Fruit fly (Drosophila melanogaster) whole organism, embryonic: ENCODE results near the gene scaf6.

Experiments
- Ada2b ChIP-seq: fragments of 200-800 bp; sonication (Bioruptor generic); IDR thresholded peaks from 2 replicates; pipeline ENCODE4 v1.3.6; 2022; ENCODE audit warnings: missing biosample characterization, missing genetic modification characterization
- CG10321 ChIP-seq: fragments of 200-800 bp; sonication (Bioruptor generic); IDR thresholded peaks from 2 replicates; pipeline ENCODE4 v1.3.6; 2022; ENCODE audit warnings: missing biosample characterization, missing genetic modification characterization
- CG10462 ChIP-seq: fragments of 200-800 bp; sonication (Bioruptor generic); optimal IDR thresholded peaks from 2 replicates; lab custom pipeline; 2016; ENCODE audit warnings: missing biosample characterization, missing genetic modification characterization
- CG1529 ChIP-seq: fragments of 200-800 bp; sonication (Bioruptor generic); optimal IDR thresholded peaks from 3 replicates; lab custom pipeline; 2018; ENCODE audit warnings: missing biosample characterization, missing genetic modification characterization
- CG17186 ChIP-seq: fragments of 200-800 bp; sonication (Bioruptor generic); optimal IDR thresholded peaks from 3 replicates; lab custom pipeline; 2017; ENCODE audit warnings: missing biosample characterization, missing genetic modification reagents, missing genetic modification characterization
- CG18599 ChIP-seq: fragments of 200-800 bp; sonication (Bioruptor generic); optimal IDR thresholded peaks from 3 replicates; lab custom pipeline; 2017; ENCODE audit warnings: missing biosample characterization, missing genetic modification characterization, mild to moderate bottlenecking, moderate library complexity, missing genetic modification reagents
- CG2120 ChIP-seq: fragments of 200-800 bp; sonication (Bioruptor generic); optimal IDR thresholded peaks from 3 replicates; lab custom pipeline; 2016; ENCODE audit warnings: missing biosample characterization, missing genetic modification characterization
- CG2199 ChIP-seq: fragments of 200-800 bp; sonication (Bioruptor generic); IDR thresholded peaks from 3 replicates; pipeline ENCODE4 v1.3.6; 2022; ENCODE audit warnings: missing biosample characterization, missing genetic modification characterization
- CG2202 ChIP-seq: fragments of 200-800 bp; sonication (Bioruptor generic); optimal IDR thresholded peaks from 2 replicates; lab custom pipeline; 2018; ENCODE audit warnings: missing biosample characterization, mild to moderate bottlenecking, missing genetic modification characterization
- CG2712 ChIP-seq: fragments of 200-800 bp; optimal IDR thresholded peaks from 3 replicates; lab custom pipeline; 2019; ENCODE audit warnings: missing biosample characterization, mild to moderate bottlenecking, missing genetic modification characterization, moderate library complexity
- CG31224 ChIP-seq: fragments of 200-800 bp; sonication (Bioruptor generic); IDR thresholded peaks from 2 replicates; pipeline ENCODE4 v1.3.6; 2022; ENCODE audit warnings: missing biosample characterization, missing genetic modification characterization
- CG34422 ChIP-seq: fragments of 200-800 bp; sonication (Bioruptor generic); IDR thresholded peaks from 3 replicates; pipeline ENCODE4 v1.3.6; 2022; ENCODE audit warnings: missing biosample characterization, missing genetic modification characterization
- CG8924 ChIP-seq: fragments of 200-800 bp; optimal IDR thresholded peaks from 3 replicates; lab custom pipeline; 2019; ENCODE audit warnings: missing biosample characterization, mild to moderate bottlenecking, missing genetic modification characterization, moderate library complexity
- CG9437 ChIP-seq: fragments of 200-800 bp; sonication (Bioruptor generic); optimal IDR thresholded peaks from 2 replicates; lab custom pipeline; 2018; ENCODE audit warnings: missing biosample characterization, mild to moderate bottlenecking, missing genetic modification characterization
- CG9932 ChIP-seq: fragments of 200-800 bp; sonication (Bioruptor generic); IDR thresholded peaks from 2 replicates; pipeline ENCODE4 v1.3.6; 2022; ENCODE audit warnings: missing biosample characterization, missing genetic modification characterization
- Chrac-16 ChIP-seq: fragments of 200-800 bp; sonication (Bioruptor generic); optimal IDR thresholded peaks from 3 replicates; lab custom pipeline; 2016; ENCODE audit warnings: missing biosample characterization, missing genetic modification characterization
- D19B ChIP-seq: fragments of 200-800 bp; sonication (Bioruptor generic); optimal IDR thresholded peaks from 2 replicates; lab custom pipeline; 2017; ENCODE audit warnings: missing biosample characterization, mild to moderate bottlenecking, missing genetic modification characterization
- Dll ChIP-seq: fragments of 200-800 bp; sonication (Bioruptor generic); IDR thresholded peaks from 4 replicates; pipeline ENCODE4 v1.3.6; 2022; ENCODE audit warnings: missing biosample characterization, missing genetic modification characterization; ENCODE audit not compliant: partially characterized antibody
- ERR ChIP-seq: fragments of 200-800 bp; sonication (Bioruptor generic); optimal IDR thresholded peaks from 2 replicates; lab custom pipeline; 2016; ENCODE audit warnings: missing biosample characterization, missing genetic modification characterization
- Ets65A ChIP-seq: fragments of 200-800 bp; sonication (Bioruptor generic); peaks from one replicate; lab custom pipeline; 2016; ENCODE audit warnings: missing biosample characterization, missing genetic modification characterization
- Fer1 ChIP-seq: fragments of 200-800 bp; sonication (Bioruptor generic); optimal IDR thresholded peaks from 2 replicates; lab custom pipeline; 2017; ENCODE audit warnings: missing biosample characterization, mild to moderate bottlenecking, missing genetic modification characterization
- HLH4C ChIP-seq: fragments of 200-800 bp; sonication (Bioruptor generic); IDR thresholded peaks from 3 replicates; pipeline ENCODE4 v1.3.6; 2022; ENCODE audit warnings: missing biosample characterization, missing genetic modification characterization; ENCODE audit not compliant: partially characterized antibody
- Hsf ChIP-seq: fragments of 200-800 bp; sonication (Bioruptor generic); optimal IDR thresholded peaks from 3 replicates; lab custom pipeline; 2016; ENCODE audit warnings: missing biosample characterization, missing genetic modification characterization
- Meics ChIP-seq: fragments of 200-800 bp; sonication (Bioruptor generic); optimal IDR thresholded peaks from 2 replicates; lab custom pipeline; 2017; ENCODE audit warnings: missing biosample characterization, mild to moderate bottlenecking, missing genetic modification characterization
- PHDP ChIP-seq: fragments of 200-800 bp; sonication (Bioruptor generic); optimal IDR thresholded peaks from 3 replicates; lab custom pipeline; 2018; ENCODE audit warnings: missing biosample characterization, mild to moderate bottlenecking, missing genetic modification characterization, moderate library complexity
- Scr ChIP-seq: fragments of 200-800 bp; sonication (Bioruptor generic); IDR thresholded peaks from 2 replicates; pipeline ENCODE4 v1.3.6; 2022; ENCODE audit warnings: missing biosample characterization, missing genetic modification characterization; ENCODE audit not compliant: partially characterized antibody
- Usf ChIP-seq: fragments of 200-800 bp; sonication (Bioruptor generic); optimal IDR thresholded peaks from 2 replicates; lab custom pipeline; 2017; ENCODE audit warnings: missing genotype, missing biosample characterization, missing genetic modification characterization
- YL-1 ChIP-seq: fragments of 200-800 bp; sonication (Bioruptor generic); optimal IDR thresholded peaks from 3 replicates; lab custom pipeline; 2017; ENCODE audit warnings: missing biosample characterization, mild to moderate bottlenecking, missing genetic modification characterization
- ac ChIP-seq: fragments of 200-800 bp; sonication (Bioruptor generic); optimal IDR thresholded peaks from 3 replicates; lab custom pipeline; 2017; ENCODE audit warnings: missing biosample characterization, mild to moderate bottlenecking, missing genetic modification characterization
- aop ChIP-seq: fragments of 200-800 bp; sonication (Bioruptor generic); IDR thresholded peaks from 2 replicates; pipeline ENCODE4 v1.3.6; 2022; ENCODE audit warnings: missing biosample characterization, missing genetic modification characterization
- cg ChIP-seq: fragments of 200-800 bp; sonication (Bioruptor generic); optimal IDR thresholded peaks from 3 replicates; lab custom pipeline; 2019; ENCODE audit warnings: missing biosample characterization, mild to moderate bottlenecking, missing genetic modification characterization, moderate library complexity
- crc ChIP-seq: fragments of 200-800 bp; sonication (Bioruptor generic); optimal IDR thresholded peaks from 2 replicates; lab custom pipeline; 2016; ENCODE audit warnings: missing biosample characterization, missing genetic modification characterization
- crol ChIP-seq: fragments of 200-800 bp; sonication (Bioruptor generic); IDR thresholded peaks from 2 replicates; pipeline ENCODE4 v1.3.6; 2022; ENCODE audit warnings: missing biosample characterization, missing genetic modification characterization
- da ChIP-seq: fragments of 200-800 bp; sonication (Bioruptor generic); optimal IDR thresholded peaks from 2 replicates; lab custom pipeline; 2016; ENCODE audit warnings: missing biosample characterization, missing genetic modification characterization
- dati ChIP-seq: fragments of 200-800 bp; sonication (Bioruptor generic); IDR thresholded peaks from 2 replicates; pipeline ENCODE4 v1.3.6; 2022; ENCODE audit warnings: missing biosample characterization, missing genetic modification characterization
- disco-r ChIP-seq: fragments of 200-800 bp; sonication (Bioruptor generic); optimal IDR thresholded peaks from 2 replicates; lab custom pipeline; 2016; ENCODE audit warnings: missing biosample characterization, missing genetic modification characterization
- esg ChIP-seq: fragments of 200-800 bp; sonication (Bioruptor generic); conservative IDR thresholded peaks from 2 replicates; pipeline ENCODE4 v1.3.6; 2022; ENCODE audit warnings: missing biosample characterization, missing genetic modification characterization
- gcm2 ChIP-seq: fragments of 200-800 bp; sonication (Bioruptor generic); optimal IDR thresholded peaks from 2 replicates; lab custom pipeline; 2016; ENCODE audit warnings: missing biosample characterization, missing genetic modification characterization
- grau ChIP-seq: fragments of 200-800 bp; optimal IDR thresholded peaks from 3 replicates; lab custom pipeline; 2019; ENCODE audit warnings: missing biosample characterization, mild to moderate bottlenecking, missing genetic modification characterization, moderate library complexity
- gt ChIP-seq: fragments of 200-800 bp; sonication (Bioruptor generic); IDR thresholded peaks from 2 replicates; pipeline ENCODE4 v1.3.6; 2022; ENCODE audit warnings: missing biosample characterization, missing genetic modification characterization
- hkb ChIP-seq, 2 experiments: fragments of 200-800 bp in 1 of 2; fragments of >200 bp in 1 of 2; sonication (Bioruptor generic) in 1 of 2; IDR thresholded peaks in 1 of 2; optimal IDR thresholded peaks in 1 of 2; 2 replicates each; pipeline versions ENCODE4 v1.3.6 to Lab custom; 2017 to 2022; ENCODE audit warnings: missing biosample characterization in 1 of 2, missing genetic modification characterization in 1 of 2
- kah ChIP-seq: fragments of 200-800 bp; sonication (Bioruptor generic); optimal IDR thresholded peaks from 2 replicates; lab custom pipeline; 2018; ENCODE audit warnings: missing biosample characterization, mild to moderate bottlenecking, missing genetic modification characterization
- maf-S ChIP-seq: fragments of 200-800 bp; sonication (Bioruptor generic); optimal IDR thresholded peaks from 2 replicates; lab custom pipeline; 2016; ENCODE audit warnings: missing biosample characterization, missing genetic modification characterization
- nom ChIP-seq: fragments of 200-800 bp; sonication (Bioruptor generic); optimal IDR thresholded peaks from 2 replicates; lab custom pipeline; 2017; ENCODE audit warnings: missing biosample characterization, missing genetic modification characterization, mild to moderate bottlenecking, moderate library complexity, missing genetic modification reagents
- otp ChIP-seq: fragments of 200-800 bp; sonication (Bioruptor generic); IDR thresholded peaks from 3 replicates; pipeline ENCODE4, ENCODE4 v1.3.6; 2022; ENCODE audit warnings: missing biosample characterization, missing genetic modification characterization
- salm ChIP-seq: fragments of 200-800 bp; sonication (Bioruptor generic); optimal IDR thresholded peaks from 2 replicates; lab custom pipeline; 2018; ENCODE audit warnings: missing biosample characterization, mild to moderate bottlenecking, missing genetic modification characterization
- schlank ChIP-seq: fragments of 200-800 bp; sonication (Bioruptor generic); optimal IDR thresholded peaks from 2 replicates; lab custom pipeline; 2018; ENCODE audit warnings: missing biosample characterization, mild to moderate bottlenecking, missing genetic modification characterization
- tio ChIP-seq: fragments of 200-800 bp; sonication (Bioruptor generic); optimal IDR thresholded peaks from 2 replicates; lab custom pipeline; 2017; ENCODE audit warnings: missing biosample characterization, missing genetic modification characterization, inconsistent platforms
- ttk ChIP-seq: fragments of 200-800 bp; sonication (Bioruptor generic); IDR thresholded peaks from 2 replicates; pipeline ENCODE4 v2.1.2; 2022; ENCODE audit warnings: missing biosample characterization, missing genetic modification characterization
- vvl ChIP-seq: fragments of 200-800 bp; sonication (Bioruptor generic); IDR thresholded peaks from 2 replicates; pipeline ENCODE4 v1.3.6; 2022; ENCODE audit warnings: missing biosample characterization, missing genetic modification characterization

scaf6 gene

DNA sequence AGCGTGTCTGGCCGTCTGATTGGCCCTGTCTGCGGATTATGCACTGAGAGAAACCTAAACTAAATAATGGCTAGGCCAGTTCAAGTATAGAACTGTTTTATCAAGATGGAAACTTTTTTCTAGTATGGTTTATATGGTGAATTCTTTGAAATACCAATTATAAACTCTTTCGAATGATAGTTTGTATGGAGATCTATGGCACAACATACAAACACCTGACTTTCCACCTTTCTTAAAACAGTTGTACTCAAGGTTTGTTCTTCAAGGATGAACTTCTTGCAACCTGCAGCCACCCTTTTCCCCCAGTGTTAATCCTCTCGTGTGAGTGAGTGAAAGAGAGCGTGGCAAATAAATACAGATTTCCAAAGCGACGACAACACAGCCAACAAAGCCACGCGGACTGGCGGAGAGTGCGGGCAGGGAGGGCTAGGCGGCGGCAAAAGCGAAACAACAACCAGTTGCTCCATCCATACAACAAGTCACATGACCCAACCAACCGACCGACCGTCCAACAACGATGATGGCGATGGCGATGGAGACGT is 38.1 kb downstream of the scaf6 start (continued):
- TF ChIP-seq CG9437 (GFP tag; lab: Kevin White, UChicago) (peak; percentile 83), ttk (peak; percentile 80), Meics (peak; percentile 85), tio (GFP tag; lab: Kevin White, UChicago) (peak; percentile 86), crol (peak; percentile 89), Dll (no peak), Ets65A (GFP tag; lab: Kevin White, UChicago) (peak; percentile 99), CG17186 (GFP tag; lab: Kevin White, UChicago) (peak; percentile 70), CG9932 (GFP tag; lab: Robert Waterston, UW) (peak; percentile 79), gt (GFP tag; lab: Robert Waterston, UW) (peak; percentile 29; the same call in 1 of the 2 replicates), vvl (GFP tag; lab: Robert Waterston, UW) (peak; percentile 80), schlank (tag; lab: Kevin White, UChicago) (peak; percentile 71), PHDP (tag; lab: Kevin White, UChicago) (peak; percentile 90), CG2199 (no peak; the same call in 2 of the 3 replicates), HLH4C (GFP tag; lab: Robert Waterston, UW) (no peak), maf-S (GFP tag; lab: Kevin White, UChicago) (peak; percentile 84), CG1529 (GFP tag; lab: Kevin White, UChicago) (peak; percentile 70), CG34422 (GFP tag; lab: Robert Waterston, UW) (peak; percentile 88), Scr (no peak), otp (GFP tag; lab: Robert Waterston, UW) (no peak; the same call in 1 of the 3 replicates), Usf (GFP tag; lab: Kevin White, UChicago) (peak; percentile 62), Ada2b (GFP tag; lab: Robert Waterston, UW) (peak; percentile 84), CG2202 (tag; lab: Kevin White, UChicago) (peak; percentile 1), D19B (GFP tag; lab: Kevin White, UChicago) (peak; percentile 72), CG10462 (GFP tag; lab: Kevin White, UChicago) (peak; percentile 48), gcm2 (peak; percentile 74), salm (tag; lab: Kevin White, UChicago) (peak; percentile 79), Hsf (GFP tag; lab: Kevin White, UChicago) (peak; percentile 90), da (peak; percentile 78), CG18599 (GFP tag; lab: Kevin White, UChicago) (peak; percentile 91), kah (GFP tag; lab: Kevin White, UChicago) (peak; percentile 57), cg (GFP tag; lab: Kevin White, UChicago) (no peak), CG2120 (GFP tag; lab: Kevin White, UChicago) (peak; percentile 93), YL-1 (GFP tag; lab: Kevin White, UChicago) (peak; percentile 10), hkb (optimal IDR thresholded peaks at IDR 0.05; lab: Kevin White, UChicago) (no peak), hkb (GFP tag; IDR thresholded peaks at IDR 0.05; lab: Robert Waterston, UW) (peak; percentile 89), CG2712 (tag; lab: Kevin White, UChicago) (peak; percentile 88), ac (GFP tag; lab: Kevin White, UChicago) (no peak), CG8924 (peak; percentile 91), nom (peak; percentile 89), aop (GFP tag; lab: Robert Waterston, UW) (no peak), grau (tag; lab: Kevin White, UChicago) (peak; percentile 91), CG31224 (peak; percentile 75), ERR (GFP tag; lab: Kevin White, UChicago) (peak; percentile 74), CG10321 (GFP tag; lab: Robert Waterston, UW) (peak; percentile 64; the same call in 1 of the 2 replicates), Fer1 (peak; percentile 87), disco-r (GFP tag; lab: Kevin White, UChicago) (peak; percentile 86), crc (peak; percentile 88), Chrac-16 (GFP tag; lab: Kevin White, UChicago) (peak; percentile 78), esg (GFP tag; lab: Robert Waterston, UW) (peak; percentile 92), dati (GFP tag; lab: Robert Waterston, UW) (peak; percentile 48; the same call in 1 of the 2 replicates)
